Fruit fly (Drosophila melanogaster): ENCODE measurements around the gene ldd.

- TF ChIP-seq CG15710 (tag; optimal IDR thresholded peaks at IDR 0.05): peak; percentile 39
- peak; percentile 37 for TF ChIP-seq Snoo (tag; optimal IDR thresholded peaks at IDR 0.05)
- TF ChIP-seq CG34367 (tag; optimal IDR thresholded peaks at IDR 0.05): peak; percentile 10
- no peak for TF ChIP-seq CG13204 (GFP tag; optimal IDR thresholded peaks at IDR 0.05)
- TF ChIP-seq CG8301 (tag; optimal IDR thresholded peaks at IDR 0.05): peak; percentile 69
- TF ChIP-seq Pif1B (GFP tag; optimal IDR thresholded peaks at IDR 0.05): peak; percentile 54
- no peak for TF ChIP-seq rn (GFP tag; IDR thresholded peaks at IDR 0.05)
- TF ChIP-seq Pif1A (GFP tag; optimal IDR thresholded peaks at IDR 0.05): peak; percentile 70
- peak; percentile 77 for TF ChIP-seq Ets98B (GFP tag; IDR thresholded peaks at IDR 0.05)
- peak; percentile 89 for TF ChIP-seq CG4496 (GFP tag; IDR thresholded peaks at IDR 0.05)
- no peak for TF ChIP-seq D1 (tag; optimal IDR thresholded peaks at IDR 0.05)
- TF ChIP-seq CG12605 (GFP tag; IDR thresholded peaks at IDR 0.05): peak; percentile 59
- TF ChIP-seq CG17806 (tag; optimal IDR thresholded peaks at IDR 0.05): peak; percentile 61
These were observed 49.1 kb upstream of the ldd start for dm6 chrX:21074329-21074708.
